Worm (Caenorhabditis elegans) whole organism, L1 larva: ENCODE measurements around the gene C01G5.3.
A peak's percentile ranks its signal among the peaks of the same experiment; 100 is the strongest.

Source experiments
- efl-1 ChIP-seq, 4 experiments: fragments of 150-350 bp; optimal IDR thresholded peaks in 3 of 4; peaks in 1 of 4; 1 replicate in 1 of 4; 2 replicates in 3 of 4; lab custom pipeline; 2014; ENCODE audit warnings: missing biosample characterization in 2 of 4, missing genetic modification characterization in 2 of 4, missing genetic modification reagents in 2 of 4
- lir-3 ChIP-seq: sonication (generic microtip); optimal IDR thresholded peaks from 2 replicates; lab custom pipeline; 2016; ENCODE audit warnings: mild to moderate bottlenecking, missing genetic modification characterization, moderate library complexity, missing compliant biosample characterization; ENCODE audit not compliant: poor library complexity
- vab-15 ChIP-seq: sonication (generic microtip); optimal IDR thresholded peaks from 2 replicates; lab custom pipeline; 2017; ENCODE audit warnings: missing genotype, mild to moderate bottlenecking, missing genetic modification characterization, missing compliant biosample characterization

DNA sequence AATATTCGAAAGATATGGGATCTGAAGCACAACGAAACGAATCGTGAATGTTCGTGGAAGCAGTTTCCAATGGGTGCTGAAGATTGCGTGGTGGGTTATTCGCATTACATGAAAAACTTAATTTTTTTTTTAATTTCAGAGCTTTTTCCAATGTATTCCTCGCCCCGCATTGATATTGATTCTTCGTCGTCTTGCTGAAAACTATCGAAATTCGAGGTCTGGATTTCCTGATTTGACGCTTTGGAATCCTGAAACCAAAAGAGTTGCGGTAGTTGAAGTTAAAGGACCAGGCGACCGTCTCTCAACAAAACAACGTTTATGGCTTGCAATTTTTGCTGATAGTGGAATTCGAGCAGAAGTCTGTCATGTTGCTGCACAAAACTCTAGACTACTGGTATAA, 16.0 kb downstream of the C01G5.3 start:
- TF ChIP-seq lir-3 (tag; lab: Kevin White, UChicago) (no peak), vab-15 (tag; lab: Kevin White, UChicago) (no peak), efl-1 (optimal IDR thresholded peaks at IDR 0.05; lab: Kevin White, UChicago) (no peak), efl-1 (GFP tag; optimal IDR thresholded peaks at IDR 0.05 in 1 of 2; lab: Kevin White, UChicago) (peak in 1 of 2 experiments; percentile 90)
